Worm (Caenorhabditis elegans) whole organism, early embryonic: ENCODE measurements around the gene aqp-1.

Experiments
- B0310.2 ChIP-seq: sonication (generic microtip); optimal IDR thresholded peaks from 2 replicates; lab custom pipeline; 2016; ENCODE audit warnings: mild to moderate bottlenecking, missing genetic modification characterization, missing compliant biosample characterization
- F13C5.2 ChIP-seq: sonication (generic microtip); optimal IDR thresholded peaks from 2 replicates; lab custom pipeline; 2017; ENCODE audit warnings: mild to moderate bottlenecking, missing genetic modification characterization, inconsistent platforms, missing compliant biosample characterization
- aly-1 ChIP-seq: sonication (generic microtip); optimal IDR thresholded peaks from 2 replicates; lab custom pipeline; 2016; ENCODE audit warnings: missing genetic modification characterization, missing compliant biosample characterization
- ama-1 ChIP-seq: fragments of 150-350 bp; optimal IDR thresholded peaks from 2 replicates; lab custom pipeline; 2014
- ceh-13 ChIP-seq: fragments of 200-800 bp; sonication (Bioruptor generic); optimal IDR thresholded peaks from 2 replicates; lab custom pipeline; 2018; ENCODE audit warnings: mild to moderate bottlenecking, missing genetic modification characterization, missing compliant biosample characterization
- ceh-36 ChIP-seq: sonication (generic microtip); optimal IDR thresholded peaks from 2 replicates; lab custom pipeline; 2016; ENCODE audit warnings: missing genetic modification characterization, inconsistent platforms, missing compliant biosample characterization
- ets-7 ChIP-seq: sonication (generic microtip); optimal IDR thresholded peaks from 2 replicates; lab custom pipeline; 2016; ENCODE audit warnings: missing genotype, missing genetic modification characterization, missing compliant biosample characterization
- flt-1 ChIP-seq: fragments of 200-800 bp; sonication (Bioruptor generic); IDR thresholded peaks from 2 replicates; pipeline ENCODE4 v1.3.6; 2022; ENCODE audit warnings: missing genetic modification characterization, missing compliant biosample characterization
- hmbx-1 ChIP-seq: sonication (generic microtip); optimal IDR thresholded peaks from 2 replicates; lab custom pipeline; 2016; ENCODE audit warnings: mild to moderate bottlenecking, missing genetic modification characterization, missing compliant biosample characterization
- hmg-4 ChIP-seq: fragments of 200-800 bp; sonication (Bioruptor generic); optimal IDR thresholded peaks from 2 replicates; lab custom pipeline; 2018; ENCODE audit warnings: mild to moderate bottlenecking, missing genetic modification characterization, missing compliant biosample characterization
- hnd-1 ChIP-seq: sonication (generic microtip); optimal IDR thresholded peaks from 2 replicates; lab custom pipeline; 2016; ENCODE audit warnings: missing genetic modification characterization, missing compliant biosample characterization
- pes-1 ChIP-seq: fragments of 200-800 bp; sonication (Bioruptor generic); IDR thresholded peaks from 2 replicates; pipeline ENCODE4 v1.3.6; 2022; ENCODE audit warnings: missing genetic modification reagents, missing genetic modification characterization, missing compliant biosample characterization
- scrt-1 ChIP-seq: fragments of 200-800 bp; sonication (Bioruptor generic); IDR thresholded peaks from 2 replicates; pipeline ENCODE4 v1.3.6; 2022; ENCODE audit warnings: missing genetic modification characterization, missing compliant biosample characterization
- sea-1 ChIP-seq: fragments of 200-800 bp; sonication (Bioruptor generic); conservative IDR thresholded peaks from 2 replicates; pipeline ENCODE4 v1.3.6; 2022; ENCODE audit warnings: missing genetic modification characterization, missing compliant biosample characterization
- tbx-11 ChIP-seq: fragments of 200-800 bp; sonication (Bioruptor generic); IDR thresholded peaks from 2 replicates; pipeline ENCODE4 v1.3.6; 2022; ENCODE audit warnings: missing genetic modification characterization, missing compliant biosample characterization
- tbx-37 ChIP-seq: fragments of 200-800 bp; sonication (Bioruptor generic); conservative IDR thresholded peaks from 2 replicates; pipeline ENCODE4 v1.3.6; 2022; ENCODE audit warnings: missing genetic modification reagents, missing genetic modification characterization, missing compliant biosample characterization
- tra-4 ChIP-seq: sonication (generic microtip); optimal IDR thresholded peaks from 2 replicates; lab custom pipeline; 2017; ENCODE audit warnings: missing genetic modification characterization, missing compliant biosample characterization

aqp-1 gene

DNA sequence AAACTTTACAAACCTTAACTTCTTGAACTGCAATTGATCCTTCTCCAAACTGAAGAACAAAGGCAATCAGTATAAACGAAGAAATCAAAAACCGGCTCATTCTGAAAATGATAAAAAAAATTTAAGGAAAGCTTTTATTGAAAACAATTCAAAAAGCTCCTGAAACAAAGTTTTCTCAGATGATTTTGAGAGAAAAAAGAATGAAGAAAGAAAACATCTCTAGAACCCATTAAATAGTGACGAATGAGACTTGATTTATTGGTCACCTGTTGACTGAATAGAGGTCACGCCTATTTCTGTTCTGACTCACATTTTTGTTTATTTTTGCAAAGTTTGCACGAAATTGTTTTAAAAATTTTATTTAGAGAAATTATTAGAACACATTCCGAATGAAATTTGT lies 26.9 kb downstream of the aqp-1 start, which contains the start of gene E04F6.8:
E04F6.8 (minus strand) TSS at position 101 of the 400 bp plus-strand sequence.
- TF ChIP-seq ceh-13 (no peak), tbx-37 (GFP tag; lab: Robert Waterston, UW) (no peak), hnd-1 (tag; lab: Kevin White, UChicago) (no peak), aly-1 (tag; lab: Kevin White, UChicago) (no peak), ets-7 (tag; lab: Kevin White, UChicago) (no peak), hmg-4 (GFP tag; lab: Kevin White, UChicago) (no peak), flt-1 (GFP tag; lab: Robert Waterston, UW) (no peak), hmbx-1 (tag; lab: Kevin White, UChicago) (no peak), tbx-11 (GFP tag; lab: Robert Waterston, UW) (no peak), pes-1 (no peak), B0310.2 (tag; lab: Kevin White, UChicago) (no peak), ama-1 (lab: Kevin White, UChicago) (no peak), F13C5.2 (tag; lab: Kevin White, UChicago) (no peak)

DNA sequence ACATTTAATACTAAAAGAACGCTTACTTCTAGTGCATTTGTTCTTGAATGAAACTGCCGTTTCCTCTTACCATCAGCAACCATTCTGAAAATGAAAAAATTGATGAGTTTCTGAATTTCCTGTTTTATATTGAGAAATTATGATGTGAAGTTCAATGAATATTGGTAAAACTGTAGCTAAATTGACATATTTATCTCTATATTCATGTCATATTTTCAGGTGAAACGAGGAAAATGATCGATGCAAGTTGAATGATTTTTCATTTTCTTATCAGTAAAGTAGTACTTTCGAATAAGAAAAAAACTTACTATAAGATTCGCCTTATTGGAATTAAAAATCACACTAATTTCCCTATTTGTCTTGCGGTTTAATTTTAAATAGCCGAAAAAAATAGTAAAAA lies 28.0 kb downstream of the aqp-1 start, which contains the start of gene E04F6.15:
E04F6.15 (minus strand) TSS at position 101 of the 400 bp plus-strand sequence.
- TF ChIP-seq B0310.2 (tag; lab: Kevin White, UChicago), result no peak
- no peak for TF ChIP-seq ama-1 (lab: Kevin White, UChicago)
- no peak for TF ChIP-seq hmg-4 (GFP tag; lab: Kevin White, UChicago)
- no peak for TF ChIP-seq ceh-13
- no peak for TF ChIP-seq hnd-1 (tag; lab: Kevin White, UChicago)
- TF ChIP-seq ets-7 (tag; lab: Kevin White, UChicago), result no peak
- TF ChIP-seq tra-4 (tag; lab: Kevin White, UChicago), result no peak
- TF ChIP-seq sea-1 (GFP tag; lab: Robert Waterston, UW), result no peak
- TF ChIP-seq tbx-11 (GFP tag; lab: Robert Waterston, UW), result no peak
- no peak for TF ChIP-seq ceh-36
- TF ChIP-seq pes-1, result no peak
- no peak for TF ChIP-seq scrt-1 (GFP tag; lab: Robert Waterston, UW)
- TF ChIP-seq tbx-37 (GFP tag; lab: Robert Waterston, UW), result no peak
- TF ChIP-seq F13C5.2 (tag; lab: Kevin White, UChicago), result no peak
- no peak for TF ChIP-seq flt-1 (GFP tag; lab: Robert Waterston, UW)
- no peak for TF ChIP-seq hmbx-1 (tag; lab: Kevin White, UChicago)
- no peak for TF ChIP-seq aly-1 (tag; lab: Kevin White, UChicago)

DNA sequence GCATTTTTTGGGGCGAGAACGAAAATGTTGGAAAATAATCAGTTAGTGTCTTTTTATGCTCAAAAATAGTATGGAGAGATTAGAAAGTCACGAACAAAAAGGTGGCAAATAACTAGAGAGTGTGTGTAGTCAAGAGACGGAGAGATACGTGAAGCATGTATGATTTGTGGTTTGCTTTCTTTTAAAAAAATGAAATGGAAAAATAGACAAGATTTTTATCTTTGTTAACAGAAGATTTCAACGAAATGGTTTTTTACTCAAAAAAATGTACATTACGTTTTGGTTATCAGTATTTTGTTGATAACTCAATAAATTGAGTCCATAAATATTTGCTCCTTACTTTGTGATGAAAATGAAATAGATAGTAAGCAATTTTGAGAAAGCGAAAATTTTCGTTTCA lies 30.0 kb downstream of the aqp-1 start, which contains the start of gene dhs-7:
dhs-7 (minus strand) TSS at position 277 of the 400 bp plus-strand sequence.
- TF ChIP-seq hmbx-1 (tag; lab: Kevin White, UChicago) (no peak), sea-1 (GFP tag; lab: Robert Waterston, UW) (no peak), F13C5.2 (tag; lab: Kevin White, UChicago) (no peak), ceh-36 (no peak), tbx-11 (GFP tag; lab: Robert Waterston, UW) (no peak), pes-1 (no peak), hnd-1 (tag; lab: Kevin White, UChicago) (no peak), flt-1 (GFP tag; lab: Robert Waterston, UW) (no peak), ceh-13 (no peak), ets-7 (tag; lab: Kevin White, UChicago) (no peak), B0310.2 (tag; lab: Kevin White, UChicago) (no peak)

DNA sequence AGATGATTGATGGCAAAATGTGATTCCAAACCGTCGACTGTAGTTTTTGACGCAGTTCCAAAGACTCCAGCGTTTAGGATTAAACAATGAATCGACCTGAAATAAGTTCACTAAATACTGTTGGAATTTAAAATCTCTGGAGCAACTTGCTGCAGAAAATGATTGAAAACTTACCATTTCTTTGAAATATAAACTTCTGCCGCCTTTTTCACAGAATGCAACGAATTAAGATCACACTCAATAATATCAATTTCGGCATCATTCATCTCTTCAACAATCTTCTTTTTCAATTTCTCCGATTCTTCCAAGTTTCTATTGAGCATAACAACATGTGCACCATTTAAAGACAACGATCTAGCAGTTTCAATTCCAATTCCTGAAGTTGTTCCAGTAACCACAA lies 30.5 kb downstream of the aqp-1 start:
- no peak for TF ChIP-seq F13C5.2 (tag; lab: Kevin White, UChicago)

DNA sequence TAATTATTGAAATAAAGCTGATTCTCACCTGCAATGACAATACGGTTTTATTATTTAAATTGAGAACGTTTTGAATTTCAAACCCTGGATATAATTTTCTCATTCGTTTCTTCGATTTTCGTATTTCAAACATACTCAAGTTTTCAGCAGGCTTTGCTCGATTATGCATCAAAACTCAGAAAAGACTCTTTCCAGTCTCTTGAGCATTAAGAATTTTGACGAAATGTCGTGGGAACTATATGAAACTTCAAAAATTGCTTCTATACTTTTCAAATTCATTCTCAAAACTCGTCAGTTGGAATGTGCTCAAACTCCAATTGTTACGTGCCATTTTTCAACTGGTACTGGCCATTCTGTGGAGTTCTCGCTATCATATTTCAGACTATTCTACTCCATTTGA lies 32.8 kb downstream of the aqp-1 start, which contains the start of gene srd-59:
srd-59 (plus strand) TSS at position 301 of the 400 bp plus-strand sequence.
- TF ChIP-seq ceh-13, result no peak
- TF ChIP-seq hmg-4 (GFP tag; lab: Kevin White, UChicago), result no peak
- no peak for TF ChIP-seq hnd-1 (tag; lab: Kevin White, UChicago)
- no peak for TF ChIP-seq scrt-1 (GFP tag; lab: Robert Waterston, UW)
- TF ChIP-seq flt-1 (GFP tag; lab: Robert Waterston, UW), result no peak
- no peak for TF ChIP-seq ets-7 (tag; lab: Kevin White, UChicago)

DNA sequence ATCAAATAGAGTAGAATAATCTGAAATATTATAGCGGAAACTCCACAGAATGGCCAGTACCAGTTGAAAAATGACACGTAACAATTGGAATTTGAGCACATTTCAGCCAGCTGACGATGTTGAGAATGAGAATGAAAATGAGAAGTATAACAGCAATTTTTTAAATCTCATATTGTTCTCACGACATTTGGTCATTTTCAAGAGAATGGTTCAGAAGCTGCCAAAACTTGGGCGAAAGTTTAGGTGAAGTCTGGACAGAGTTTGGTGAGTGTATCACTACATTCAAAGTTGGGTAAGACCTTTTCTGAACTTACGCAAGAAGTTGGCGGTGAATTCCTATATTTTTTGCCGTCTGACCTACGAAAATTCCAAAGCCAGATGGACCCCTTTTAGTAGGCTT lies 33.2 kb downstream of the aqp-1 start, which contains the start of gene srd-58:
srd-58 (minus strand) TSS at position 101 of the 400 bp plus-strand sequence.
- TF ChIP-seq tbx-11 (GFP tag; lab: Robert Waterston, UW) (no peak), F13C5.2 (tag; lab: Kevin White, UChicago) (no peak), hmbx-1 (tag; lab: Kevin White, UChicago) (no peak), ets-7 (tag; lab: Kevin White, UChicago) (no peak), sea-1 (GFP tag; lab: Robert Waterston, UW) (no peak), aly-1 (tag; lab: Kevin White, UChicago) (no peak), tra-4 (tag; lab: Kevin White, UChicago) (no peak), flt-1 (GFP tag; lab: Robert Waterston, UW) (no peak), tbx-37 (GFP tag; lab: Robert Waterston, UW) (no peak), scrt-1 (GFP tag; lab: Robert Waterston, UW) (no peak), pes-1 (no peak), B0310.2 (tag; lab: Kevin White, UChicago) (no peak), hmg-4 (GFP tag; lab: Kevin White, UChicago) (no peak), ama-1 (lab: Kevin White, UChicago) (no peak), ceh-13 (no peak), hnd-1 (tag; lab: Kevin White, UChicago) (no peak), ceh-36 (no peak)

DNA sequence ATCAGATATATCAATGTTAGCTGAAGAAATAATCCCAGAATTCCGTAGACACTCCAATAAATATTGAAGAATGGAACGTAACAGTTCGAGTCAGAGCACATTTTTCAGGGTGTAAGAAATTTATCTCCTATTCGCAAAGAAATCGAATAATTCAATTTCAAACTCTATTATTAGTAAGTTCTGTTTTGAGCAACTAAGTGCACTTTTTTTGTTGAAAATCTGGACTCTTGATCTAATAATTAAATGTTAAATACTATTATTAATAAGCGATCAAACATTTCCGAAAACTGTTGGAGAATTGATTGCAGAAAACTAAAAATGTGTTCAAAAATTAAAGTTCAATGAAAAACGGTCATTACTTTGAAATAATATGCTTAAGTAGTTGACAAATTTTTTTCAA lies 35.0 kb downstream of the aqp-1 start, which contains the start of gene srd-56:
srd-56 (minus strand) TSS at position 101 of the 400 bp plus-strand sequence.
- TF ChIP-seq sea-1 (GFP tag; lab: Robert Waterston, UW) (no peak), ceh-13 (no peak), tbx-11 (GFP tag; lab: Robert Waterston, UW) (no peak)
